Fruit fly (Drosophila melanogaster) whole organism, wandering third instar larva: ENCODE measurements around the gene CG16815.

Experiments used
- Abd-B ChIP-seq: fragments of >200 bp; optimal IDR thresholded peaks from 2 replicates; lab custom pipeline; 2017; ENCODE audit warnings: missing biosample characterization, missing genetic modification characterization
- CG32264 ChIP-seq: fragments of 200-800 bp; sonication (Bioruptor generic); optimal IDR thresholded peaks from 2 replicates; lab custom pipeline; 2016; ENCODE audit warnings: missing biosample characterization, missing genetic modification characterization
- CG9705 ChIP-seq: fragments of 200-800 bp; sonication (Bioruptor generic); optimal IDR thresholded peaks from 2 replicates; lab custom pipeline; 2018; ENCODE audit warnings: missing biosample characterization, mild to moderate bottlenecking, missing genetic modification characterization
- CrebA ChIP-seq: fragments of 200-800 bp; sonication (Bioruptor generic); optimal IDR thresholded peaks from 2 replicates; lab custom pipeline; 2016; ENCODE audit warnings: missing biosample characterization, mild to moderate bottlenecking, missing genetic modification characterization, borderline replicate concordance
- Dif ChIP-seq: fragments of 200-275, 200-300 bp; sonication (Bioruptor generic); optimal IDR thresholded peaks from 2 replicates; lab custom pipeline; 2018; ENCODE audit warnings: missing biosample characterization, missing genetic modification characterization; ENCODE audit not compliant: partially characterized antibody
- GATAd ChIP-seq: sonication (Bioruptor generic); optimal IDR thresholded peaks from 2 replicates; lab custom pipeline; 2016; ENCODE audit warnings: missing biosample characterization, missing genetic modification characterization
- Hnf4 ChIP-seq: fragments of 200-800 bp; sonication (Bioruptor generic); optimal IDR thresholded peaks from 2 replicates; lab custom pipeline; 2016; ENCODE audit warnings: missing biosample characterization, mild to moderate bottlenecking, missing genetic modification characterization
- Hr78 ChIP-seq: fragments of >200 bp; optimal IDR thresholded peaks from 2 replicates; lab custom pipeline; 2017; ENCODE audit warnings: missing biosample characterization, missing genetic modification characterization
- Hr83 ChIP-seq: fragments of 200-300 bp; sonication (Bioruptor generic); optimal IDR thresholded peaks from 2 replicates; lab custom pipeline; 2016; ENCODE audit warnings: missing biosample characterization, mild to moderate bottlenecking, missing genetic modification characterization, moderate library complexity; ENCODE audit not compliant: poor library complexity, severe bottlenecking
- Jra ChIP-seq: sonication (Bioruptor generic); optimal IDR thresholded peaks from 2 replicates; lab custom pipeline; 2016; ENCODE audit warnings: missing biosample characterization, missing genetic modification characterization
- Mio ChIP-seq: sonication (Bioruptor generic); optimal IDR thresholded peaks from 2 replicates; lab custom pipeline; 2016; ENCODE audit warnings: missing biosample characterization, missing genetic modification characterization
- Myc ChIP-seq: fragments of >200 bp; optimal IDR thresholded peaks from 2 replicates; lab custom pipeline; 2017
- OdsH ChIP-seq: fragments of 200-800 bp; sonication (Bioruptor generic); optimal IDR thresholded peaks from 2 replicates; lab custom pipeline; 2016; ENCODE audit warnings: missing biosample characterization, mild to moderate bottlenecking, missing genetic modification characterization
- Rel ChIP-seq, 2 experiments: fragments of 200-800 bp; sonication (Bioruptor generic) in 1 of 2; optimal IDR thresholded peaks; 2 replicates in 1 of 2; 3 replicates in 1 of 2; lab custom pipeline; 2016 to 2019; ENCODE audit warnings: mild to moderate bottlenecking in 2 of 2, missing biosample characterization in 2 of 2, missing genetic modification characterization in 2 of 2, moderate library complexity in 1 of 2
- Sp1 ChIP-seq: fragments of 200-800 bp; sonication (Bioruptor generic); optimal IDR thresholded peaks from 3 replicates; lab custom pipeline; 2019; ENCODE audit warnings: missing biosample characterization, mild to moderate bottlenecking, missing genetic modification characterization, moderate library complexity
- br ChIP-seq: fragments of 200-800 bp; sonication (Bioruptor generic); optimal IDR thresholded peaks from 2 replicates; lab custom pipeline; 2016; ENCODE audit warnings: missing biosample characterization, missing genetic modification characterization
- brk ChIP-seq: fragments of 200-800 bp; sonication (Bioruptor generic); optimal IDR thresholded peaks from 2 replicates; lab custom pipeline; 2016; ENCODE audit warnings: missing biosample characterization, mild to moderate bottlenecking, missing genetic modification characterization
- dl ChIP-seq, 2 experiments: fragments of 175-275, 200-275 bp in 1 of 2; fragments of 200-275 bp in 1 of 2; sonication (Bioruptor generic); optimal IDR thresholded peaks; lab custom pipeline; 2018; ENCODE audit warnings: mild to moderate bottlenecking in 2 of 2, missing biosample characterization in 2 of 2, missing genetic modification characterization in 2 of 2, moderate library complexity in 2 of 2; ENCODE audit not compliant: partially characterized antibody in 2 of 2, insufficient read depth in 1 of 2
- dmrt93B ChIP-seq: fragments of 200-800 bp; sonication (Bioruptor generic); optimal IDR thresholded peaks from 2 replicates; lab custom pipeline; 2018; ENCODE audit warnings: missing biosample characterization, mild to moderate bottlenecking, missing genetic modification characterization
- ey ChIP-seq: fragments of 200-800 bp; sonication (Bioruptor generic); optimal IDR thresholded peaks from 2 replicates; lab custom pipeline; 2016; ENCODE audit warnings: missing biosample characterization, missing genetic modification characterization
- foxo ChIP-seq, 2 experiments: fragments of 200-800 bp; sonication (Bioruptor generic); optimal IDR thresholded peaks; 2 replicates in 1 of 2; 3 replicates in 1 of 2; lab custom pipeline; 2016 to 2017; ENCODE audit warnings: missing biosample characterization in 2 of 2, missing genetic modification characterization in 2 of 2
- fru ChIP-seq: fragments of 200-800 bp; sonication (Bioruptor generic); optimal IDR thresholded peaks from 3 replicates; lab custom pipeline; 2016; ENCODE audit warnings: missing biosample characterization, mild to moderate bottlenecking, missing genetic modification characterization
- h ChIP-seq: fragments of 200-800 bp; sonication (Bioruptor generic); optimal IDR thresholded peaks from 3 replicates; lab custom pipeline; 2016; ENCODE audit warnings: missing biosample characterization, mild to moderate bottlenecking, missing genetic modification characterization
- lola ChIP-seq: fragments of >200 bp; optimal IDR thresholded peaks from 2 replicates; lab custom pipeline; 2017; ENCODE audit warnings: missing biosample characterization, missing genetic modification characterization
- pan ChIP-seq: fragments of >200 bp; optimal IDR thresholded peaks from 2 replicates; lab custom pipeline; 2017
- psq ChIP-seq: fragments of 200-800 bp; sonication (Bioruptor generic); optimal IDR thresholded peaks from 3 replicates; lab custom pipeline; 2017; ENCODE audit warnings: missing biosample characterization, mild to moderate bottlenecking, missing genetic modification characterization, moderate library complexity
- rgr ChIP-seq: fragments of 200-800 bp; sonication (Bioruptor generic); optimal IDR thresholded peaks from 3 replicates; lab custom pipeline; 2016; ENCODE audit warnings: missing biosample characterization, mild to moderate bottlenecking, missing genetic modification characterization
- sv ChIP-seq: fragments of 200-800 bp; sonication (Bioruptor generic); optimal IDR thresholded peaks from 3 replicates; lab custom pipeline; 2016; ENCODE audit warnings: missing biosample characterization, missing genetic modification characterization
- usp ChIP-seq: fragments of >200 bp; optimal IDR thresholded peaks from 2 replicates; lab custom pipeline; 2017; ENCODE audit warnings: missing biosample characterization, missing genetic modification characterization
- woc ChIP-seq: sonication (Bioruptor generic); optimal IDR thresholded peaks from 2 replicates; lab custom pipeline; 2016; ENCODE audit warnings: missing biosample characterization, mild to moderate bottlenecking, missing genetic modification characterization

The CG16815 gene

dm6 chr2L:13229388-13229882 lies at the start of gene CG16815:
TSS of gene CG16815 (plus strand) at chr2L:13229832.
- TF ChIP-seq Sp1 (GFP tag; lab: Kevin White, UChicago) (no peak), CrebA (no peak), pan (lab: Kevin White, UChicago) (no peak), Myc (lab: Kevin White, UChicago) (no peak), CG9705 (no peak)

DNA sequence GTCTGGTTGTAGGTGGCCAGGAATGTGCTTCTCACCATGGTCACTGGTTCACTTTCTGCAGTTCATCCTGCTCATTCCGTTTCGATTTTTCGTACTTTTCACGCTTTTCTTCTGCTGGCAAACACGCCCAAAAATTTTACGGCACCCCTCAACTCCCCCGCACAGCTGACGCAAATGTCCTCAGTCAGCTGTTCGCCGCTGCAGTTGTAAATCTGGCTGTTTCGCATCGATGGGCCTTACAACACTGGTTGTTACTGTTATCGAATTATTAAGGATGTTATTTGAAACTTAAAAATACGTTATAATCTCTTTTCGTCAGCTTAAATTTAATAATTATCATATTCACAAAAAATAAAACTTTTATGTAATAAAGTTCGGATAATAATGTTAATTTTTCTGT lies 47.2 kb upstream of the CG16815 start, which contains the start of gene Mgat3:
TSS of gene Mgat3 (minus strand) at position 182 of the 400 bp plus-strand sequence.
- TF ChIP-seq psq (GFP tag; lab: Kevin White, UChicago) (no peak), Hr83 (GFP tag; lab: Kevin White, UChicago) (no peak), foxo (GFP tag; optimal IDR thresholded peaks at IDR 0.05; lab: Kevin White, UChicago) (no peak), CrebA (no peak), CG32264 (GFP tag; lab: Kevin White, UChicago) (no peak), brk (no peak), Dif (GFP tag; lab: Kevin White, UChicago) (no peak), Sp1 (GFP tag; lab: Kevin White, UChicago) (no peak), sv (GFP tag; lab: Kevin White, UChicago) (no peak), usp (GFP tag; lab: Kevin White, UChicago) (no peak), dmrt93B (GFP tag; lab: Kevin White, UChicago) (no peak), Hr78 (GFP tag; lab: Kevin White, UChicago) (no peak), br (GFP tag; lab: Kevin White, UChicago) (no peak), dl (GFP tag; optimal IDR thresholded peaks at IDR 0.05; lab: Kevin White, UChicago; ENCODE audit: insufficient read depth in 1 of 2, partially characterized antibody in 2 of 2) (no peak), Hnf4 (GFP tag; lab: Kevin White, UChicago) (no peak)

DNA sequence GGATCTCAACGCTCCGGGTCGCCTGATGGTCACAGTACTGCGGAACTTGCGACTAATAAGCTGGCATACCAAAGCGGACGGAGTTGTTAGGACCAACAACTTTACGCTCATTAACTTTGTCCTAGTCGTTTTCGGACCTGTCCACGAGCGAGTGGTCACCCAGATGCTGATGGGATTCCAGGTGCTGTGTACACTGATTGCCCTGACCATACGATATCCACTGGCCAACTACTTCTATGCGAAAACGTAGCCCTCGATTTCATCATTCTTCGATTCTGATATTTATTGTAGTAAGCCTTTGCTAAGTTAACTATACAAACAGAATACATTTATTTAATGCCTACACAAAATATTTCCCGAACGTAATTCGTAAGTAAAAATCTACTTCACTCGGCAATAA lies 46.5 kb upstream of the CG16815 start, which contains the start of gene Rsph1:
TSS of gene Rsph1 (plus strand) at position 301 of the 400 bp plus-strand sequence.
- TF ChIP-seq Abd-B (GFP tag; lab: Kevin White, UChicago) (no peak), dmrt93B (GFP tag; lab: Kevin White, UChicago) (no peak), CrebA (no peak), h (GFP tag; lab: Kevin White, UChicago) (no peak), Myc (lab: Kevin White, UChicago) (no peak), GATAd (no peak), ey (no peak), OdsH (GFP tag; lab: Kevin White, UChicago) (no peak), woc (GFP tag; lab: Kevin White, UChicago) (no peak), Mio (no peak)

- TF ChIP-seq h (GFP tag; lab: Kevin White, UChicago): peak; percentile 43
- peak; percentile 1 for TF ChIP-seq rgr (GFP tag; lab: Kevin White, UChicago)
- TF ChIP-seq foxo (GFP tag; optimal IDR thresholded peaks at IDR 0.05; lab: Kevin White, UChicago): peak in 1 of 2 experiments; percentile 12
- no peak for TF ChIP-seq Dif (GFP tag; lab: Kevin White, UChicago)
- no peak for TF ChIP-seq GATAd
- TF ChIP-seq CG32264 (GFP tag; lab: Kevin White, UChicago): no peak
- no peak for TF ChIP-seq CG9705
- TF ChIP-seq br (GFP tag; lab: Kevin White, UChicago): peak; percentile 11
- TF ChIP-seq Sp1 (GFP tag; lab: Kevin White, UChicago): peak; percentile 49
- TF ChIP-seq fru (GFP tag; lab: Kevin White, UChicago): peak; percentile 56
- TF ChIP-seq Hnf4 (GFP tag; lab: Kevin White, UChicago): no peak
- TF ChIP-seq brk: no peak
- TF ChIP-seq Jra: no peak
- TF ChIP-seq dl (GFP tag; optimal IDR thresholded peaks at IDR 0.05; lab: Kevin White, UChicago; ENCODE audit: insufficient read depth in 1 of 2, partially characterized antibody in 2 of 2): no peak
- TF ChIP-seq Rel (GFP tag; optimal IDR thresholded peaks at IDR 0.05; lab: Kevin White, UChicago): no peak
- TF ChIP-seq Rel (tag; optimal IDR thresholded peaks at IDR 0.05; lab: Kevin White, UChicago): peak; percentile 85
- TF ChIP-seq lola (GFP tag; lab: Kevin White, UChicago): no peak
- no peak for TF ChIP-seq CrebA
- no peak for TF ChIP-seq woc (GFP tag; lab: Kevin White, UChicago)
Observed at dm6 chr2L:13190534-13190933, 39.1 kb upstream of the CG16815 start.
